Worm (Caenorhabditis elegans) whole organism, L4/young adult: ENCODE measurements around the gene Y50D4C.12.
A peak's percentile ranks its signal among the peaks of the same experiment; 100 is the strongest.

Source experiments
- W03F9.2 ChIP-seq: fragments of 150-350 bp; optimal IDR thresholded peaks from 2 replicates; lab custom pipeline; 2014; ENCODE audit warnings: missing biosample characterization, missing genetic modification characterization
- dao-5 ChIP-seq: sonication (generic microtip); optimal IDR thresholded peaks from 2 replicates; lab custom pipeline; 2016; ENCODE audit warnings: missing genotype, missing genetic modification characterization, moderate library complexity, missing compliant biosample characterization
- him-1 ChIP-seq: sonication (generic microtip); optimal IDR thresholded peaks from 2 replicates; lab custom pipeline; 2016; ENCODE audit warnings: missing genotype, missing genetic modification reagents, missing genetic modification characterization, missing compliant biosample characterization

The Y50D4C.12 gene

DNA sequence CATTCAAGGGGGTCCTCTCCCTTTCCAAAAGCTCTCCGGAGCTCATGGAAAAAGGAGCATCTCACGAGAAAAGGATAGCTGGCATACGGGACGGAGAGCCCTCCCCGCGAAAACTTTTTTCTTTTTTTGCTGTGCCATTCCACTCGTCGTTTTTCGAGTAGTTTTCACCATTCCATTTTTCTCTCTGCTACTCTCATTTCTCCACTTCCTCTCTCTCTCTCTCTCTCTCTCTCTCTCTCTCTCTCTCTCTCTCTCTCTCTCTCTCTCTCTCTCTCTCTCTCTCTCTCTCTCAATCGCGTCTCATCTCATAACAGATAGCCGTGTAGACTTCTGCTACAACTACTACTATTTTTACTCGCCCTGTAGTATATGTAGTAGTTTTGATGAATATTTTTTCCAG is 2.7 kb upstream of the Y50D4C.12 start:
- TF ChIP-seq him-1 (tag; lab: Kevin White, UChicago) (no peak), W03F9.2 (no peak), dao-5 (tag; lab: Kevin White, UChicago) (no peak)

- no peak for TF ChIP-seq him-1 (tag; lab: Kevin White, UChicago)
- no peak for TF ChIP-seq dao-5 (tag; lab: Kevin White, UChicago)
- no peak for TF ChIP-seq W03F9.2
Observed at ce11 chrV:983120-983519, 739 bp downstream of the Y50D4C.12 start.

ce11 chrV:990300-990699 is 7.9 kb downstream of the Y50D4C.12 start:
- TF ChIP-seq dao-5 (tag; lab: Kevin White, UChicago): no peak
- no peak for TF ChIP-seq him-1 (tag; lab: Kevin White, UChicago)
- no peak for TF ChIP-seq W03F9.2

ce11 chrV:995635-996034 is 13.3 kb downstream of the Y50D4C.12 start:
- no peak for TF ChIP-seq him-1 (tag; lab: Kevin White, UChicago)
- TF ChIP-seq W03F9.2: no peak

ce11 chrV:1001163-1001562 is 18.8 kb downstream of the Y50D4C.12 start:
- TF ChIP-seq him-1 (tag; lab: Kevin White, UChicago) (no peak), W03F9.2 (no peak), dao-5 (tag; lab: Kevin White, UChicago) (no peak)

DNA sequence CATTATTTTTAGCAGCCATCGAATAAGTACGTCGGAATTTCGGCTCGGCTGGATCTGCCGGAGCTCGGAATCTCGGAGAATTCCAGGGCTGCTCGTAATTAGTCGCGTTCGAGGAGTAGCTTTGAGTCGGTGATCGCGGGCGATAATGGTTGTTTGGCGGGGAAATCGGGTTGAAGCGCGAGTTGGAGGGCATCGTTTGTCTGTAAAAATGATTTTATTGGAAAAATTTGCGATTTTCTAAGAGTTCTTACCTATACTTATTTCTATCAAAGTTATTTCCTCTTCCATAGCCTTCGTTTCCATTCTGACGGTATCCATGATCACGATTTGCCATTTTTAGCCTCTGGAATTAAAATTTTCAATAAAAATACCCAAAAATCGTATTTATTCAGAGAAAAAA is 21.0 kb downstream of the Y50D4C.12 start, which contains the start of gene Y50D4C.5:
TSS of gene Y50D4C.5 (minus strand) at position 345 of the 400 bp plus-strand sequence.
- no peak for TF ChIP-seq him-1 (tag; lab: Kevin White, UChicago)
- TF ChIP-seq dao-5 (tag; lab: Kevin White, UChicago): no peak
- no peak for TF ChIP-seq W03F9.2

DNA sequence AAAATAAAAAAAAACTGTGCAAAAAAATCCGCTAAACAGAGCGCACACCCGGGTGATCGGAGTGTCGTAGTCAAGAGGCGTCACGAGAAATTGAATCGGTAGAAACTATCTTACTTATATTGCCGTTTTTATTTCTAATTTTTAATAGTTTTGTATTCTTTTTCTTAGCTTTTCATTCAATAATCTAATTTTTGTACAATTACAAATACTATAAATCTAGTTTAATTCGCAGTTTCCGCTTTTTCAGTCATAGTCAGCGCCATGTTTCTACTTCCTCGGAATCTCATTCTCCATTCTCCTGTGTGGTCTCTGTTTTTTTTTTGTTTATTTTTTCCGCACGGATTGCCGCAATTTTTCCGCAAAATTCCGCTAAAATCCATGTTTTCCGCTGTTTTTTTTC is 21.4 kb downstream of the Y50D4C.12 start:
- TF ChIP-seq him-1 (tag; lab: Kevin White, UChicago): peak; percentile 11
- no peak for TF ChIP-seq dao-5 (tag; lab: Kevin White, UChicago)

- no peak for TF ChIP-seq dao-5 (tag; lab: Kevin White, UChicago)
- TF ChIP-seq him-1 (tag; lab: Kevin White, UChicago): no peak
- no peak for TF ChIP-seq W03F9.2
Observed at ce11 chrV:1005877-1006276, 23.5 kb downstream of the Y50D4C.12 start.

DNA sequence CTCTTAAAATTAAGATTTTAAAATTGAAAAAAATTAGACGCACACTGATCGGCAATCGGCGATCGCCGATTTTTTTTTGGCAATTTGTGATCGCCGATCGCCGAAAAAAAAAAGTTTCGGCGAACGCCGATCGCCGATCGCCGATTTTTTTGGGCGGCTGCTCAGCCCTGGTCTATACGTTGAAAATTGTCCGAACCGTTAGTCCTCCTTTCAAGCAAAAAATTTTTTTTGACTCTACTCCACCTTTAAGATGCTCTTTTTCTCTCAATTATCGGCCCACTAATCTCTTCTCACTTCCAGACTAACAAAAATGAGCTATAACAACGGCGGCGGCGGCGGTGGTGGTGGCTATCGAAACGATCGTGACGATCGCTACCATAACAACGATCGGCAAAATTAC is 26.1 kb downstream of the Y50D4C.12 start, which contains the start of gene ergo-1:
TSS of gene ergo-1 (plus strand) at position 301 of the 400 bp plus-strand sequence.
- TF ChIP-seq him-1 (tag; lab: Kevin White, UChicago) (no peak), dao-5 (tag; lab: Kevin White, UChicago) (no peak)

DNA sequence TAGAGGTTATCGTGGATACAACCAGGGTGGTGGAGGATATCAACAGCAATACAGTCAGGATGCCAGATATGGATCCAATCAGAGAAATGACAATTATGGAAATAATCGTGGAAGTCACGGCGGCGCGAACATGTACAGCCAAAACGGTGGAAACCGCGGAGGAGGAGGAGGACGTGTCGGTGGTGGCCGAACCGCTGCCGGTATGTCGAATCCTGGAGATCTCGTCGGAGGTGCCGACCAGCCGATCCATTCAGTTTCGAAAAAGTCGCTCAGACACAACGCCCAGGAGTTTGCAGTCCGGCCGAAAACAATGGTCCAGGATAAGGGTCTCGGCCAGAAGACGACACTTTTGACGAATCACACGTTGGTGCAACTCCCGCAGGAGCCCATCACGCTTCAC is 26.7 kb downstream of the Y50D4C.12 start:
- no peak for TF ChIP-seq dao-5 (tag; lab: Kevin White, UChicago)
- TF ChIP-seq him-1 (tag; lab: Kevin White, UChicago): no peak
- no peak for TF ChIP-seq W03F9.2

DNA sequence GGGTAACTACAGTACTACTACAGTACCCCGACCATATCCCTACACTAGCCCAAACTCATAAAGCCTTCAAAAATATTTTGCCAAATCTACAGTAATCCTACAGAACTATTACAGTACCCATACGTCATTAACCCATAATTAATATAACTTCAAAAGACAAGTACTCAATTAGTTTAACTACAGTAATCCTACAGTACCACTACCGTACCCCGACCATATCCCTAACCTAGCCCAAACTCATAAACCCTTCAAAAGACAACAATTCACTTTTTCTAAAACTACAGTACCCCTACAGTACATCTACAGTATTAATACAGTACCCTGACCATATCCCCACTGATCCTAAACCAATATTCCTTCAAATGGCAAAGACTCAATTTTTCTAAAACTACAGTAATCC is 31.3 kb downstream of the Y50D4C.12 start:
- no peak for TF ChIP-seq him-1 (tag; lab: Kevin White, UChicago)
- no peak for TF ChIP-seq dao-5 (tag; lab: Kevin White, UChicago)
- no peak for TF ChIP-seq W03F9.2

ce11 chrV:1015194-1015593 is 32.8 kb downstream of the Y50D4C.12 start:
- no peak for TF ChIP-seq dao-5 (tag; lab: Kevin White, UChicago)
- no peak for TF ChIP-seq W03F9.2
- no peak for TF ChIP-seq him-1 (tag; lab: Kevin White, UChicago)

DNA sequence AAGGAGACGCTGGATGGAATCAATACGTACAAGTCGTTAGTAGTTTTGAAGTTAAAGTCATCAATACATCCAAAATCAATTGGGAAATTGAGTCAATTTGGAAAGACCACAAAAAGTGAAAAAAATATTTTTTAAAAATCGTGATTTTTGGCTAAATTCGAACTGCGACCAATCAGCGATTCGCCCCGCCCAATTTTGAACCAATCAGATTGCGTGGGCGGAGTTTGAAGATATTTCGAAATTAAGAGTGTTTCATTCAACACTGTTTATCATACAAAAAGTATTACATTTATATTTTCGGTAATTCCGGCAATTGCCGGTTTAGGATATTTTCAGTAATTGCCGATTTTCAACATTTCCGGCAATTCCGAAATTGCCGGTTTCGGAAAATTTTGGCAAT is 34.8 kb downstream of the Y50D4C.12 start:
- no peak for TF ChIP-seq him-1 (tag; lab: Kevin White, UChicago)
- no peak for TF ChIP-seq W03F9.2
- no peak for TF ChIP-seq dao-5 (tag; lab: Kevin White, UChicago)

DNA sequence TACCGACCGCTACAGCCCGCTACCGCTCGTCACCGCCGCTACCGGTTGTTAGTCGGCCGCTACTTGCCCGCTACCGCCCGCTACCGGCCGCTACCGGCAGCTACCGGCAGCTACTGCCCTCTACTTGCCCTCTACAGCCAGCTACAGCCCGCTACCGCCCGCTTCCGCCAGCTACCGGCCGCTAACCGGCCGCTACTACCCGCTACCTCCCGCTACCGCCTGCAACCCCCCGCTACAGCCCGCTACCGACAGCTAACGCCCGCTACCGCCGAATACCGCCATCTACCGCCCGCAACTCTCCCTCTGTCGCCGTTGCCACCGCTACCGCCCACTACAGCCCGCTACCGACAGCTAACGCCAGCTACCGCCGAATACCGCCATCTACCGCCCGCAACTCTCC is 39.1 kb downstream of the Y50D4C.12 start:
- TF ChIP-seq him-1 (tag; lab: Kevin White, UChicago) (no peak), W03F9.2 (no peak), dao-5 (tag; lab: Kevin White, UChicago) (no peak)

ce11 chrV:1023367-1023766 is 41.0 kb downstream of the Y50D4C.12 start, which contains the start of gene pei-2:
TSS of gene pei-2 (minus strand) at chrV:1023467.
- TF ChIP-seq W03F9.2 (no peak), him-1 (tag; lab: Kevin White, UChicago) (no peak), dao-5 (tag; lab: Kevin White, UChicago) (no peak)
